Worm (Caenorhabditis elegans): ENCODE data around the gene C06A6.4.

Gene C06A6.4

DNA sequence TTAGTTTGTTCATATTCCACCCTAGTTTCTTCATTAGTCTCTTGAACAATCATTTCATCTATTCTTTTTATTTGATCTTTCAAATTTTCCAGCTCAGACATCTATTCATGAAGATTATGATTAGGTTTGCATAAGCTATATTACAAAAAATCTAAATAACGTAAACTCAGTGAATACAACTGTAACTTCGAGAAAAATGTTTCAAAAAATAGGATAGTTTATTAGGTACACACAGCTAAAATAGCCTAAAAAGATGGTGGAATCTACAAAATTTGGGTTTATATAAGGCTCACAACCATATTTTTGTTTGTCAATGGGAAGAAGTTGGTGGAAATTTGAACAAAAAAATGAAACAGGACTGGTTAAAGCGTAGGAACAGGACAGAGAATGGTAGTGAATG, 16.4 kb downstream of the C06A6.4 start, which contains the start of gene zgpa-1:
zgpa-1 (minus strand) TSS at position 101 of the 400 bp plus-strand sequence.
- TF ChIP-seq pqm-1 (tag; optimal IDR thresholded peaks at IDR 0.05) (no peak), nhr-20 (tag; optimal IDR thresholded peaks at IDR 0.05) (no peak), sox-4 (tag; optimal IDR thresholded peaks at IDR 0.05) (no peak), alr-1 (tag; optimal IDR thresholded peaks at IDR 0.05; ENCODE audit: borderline replicate concordance) (no peak), tlp-1 (tag; optimal IDR thresholded peaks at IDR 0.05) (no peak), lir-3 (tag; optimal IDR thresholded peaks at IDR 0.05; ENCODE audit: poor library complexity) (no peak), aly-2 (tag; optimal IDR thresholded peaks at IDR 0.05) (no peak), sptf-1 (tag; optimal IDR thresholded peaks at IDR 0.05) (no peak), mdl-1 (tag; optimal IDR thresholded peaks at IDR 0.05) (no peak), ceh-88 (GFP tag; IDR thresholded peaks at IDR 0.05) (no peak), C16A3.4 (tag; optimal IDR thresholded peaks at IDR 0.05) (no peak), unc-86 (tag; optimal IDR thresholded peaks at IDR 0.05) (no peak), nhr-11 (tag; optimal IDR thresholded peaks at IDR 0.05) (no peak), nhr-28 (tag; optimal IDR thresholded peaks at IDR 0.05) (no peak), C34B4.2 (tag; optimal IDR thresholded peaks at IDR 0.05) (no peak), nhr-77 (tag; optimal IDR thresholded peaks at IDR 0.05) (no peak), blmp-1 (tag; optimal IDR thresholded peaks at IDR 0.05) (no peak), sup-37 (GFP tag; optimal IDR thresholded peaks at IDR 0.05) (no peak)

DNA sequence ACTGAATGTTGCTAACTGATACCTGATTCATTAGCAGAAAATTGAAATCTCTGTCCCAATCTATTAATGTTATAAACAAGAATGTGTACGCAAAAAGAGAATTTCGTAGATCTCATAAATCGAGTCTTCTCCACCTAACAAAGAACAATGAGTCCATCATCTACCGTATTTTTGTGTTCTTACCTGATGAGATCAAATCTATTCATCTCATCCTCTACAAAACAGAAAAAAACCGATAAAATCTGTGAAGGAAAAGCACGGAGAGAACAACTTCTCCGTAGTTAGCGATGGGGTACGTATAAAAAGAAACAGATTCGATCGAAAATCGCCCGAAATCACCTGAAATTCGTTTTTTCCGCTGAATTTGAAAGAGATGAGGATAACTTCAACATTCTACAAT, 20.5 kb downstream of the C06A6.4 start, which contains the start of gene C33H5.1:
C33H5.1 (plus strand) TSS at position 330 of the 400 bp plus-strand sequence.
- TF ChIP-seq efl-1 (optimal IDR thresholded peaks at IDR 0.05) (no peak), efl-1 (GFP tag; optimal IDR thresholded peaks at IDR 0.05 in 1 of 2) (peak in 1 of 2 experiments; percentile 53), blmp-1 (tag; optimal IDR thresholded peaks at IDR 0.05) (peak; percentile 10), nhr-11 (tag; optimal IDR thresholded peaks at IDR 0.05) (no peak), nhr-76 (tag; optimal IDR thresholded peaks at IDR 0.05) (no peak)

ce11 chrIV:7804740-7805139, 24.4 kb downstream of the C06A6.4 start, which contains the start of gene C33H5.2:
Gene C33H5.2, plus strand, starts transcription at chrIV:7805040.
- TF ChIP-seq vab-15 (tag; optimal IDR thresholded peaks at IDR 0.05) (no peak), nhr-20 (tag; optimal IDR thresholded peaks at IDR 0.05) (no peak), blmp-1 (tag; optimal IDR thresholded peaks at IDR 0.05) (peak; percentile 37), swsn-7 (tag; optimal IDR thresholded peaks at IDR 0.05) (no peak), lir-3 (tag; optimal IDR thresholded peaks at IDR 0.05; ENCODE audit: poor library complexity) (no peak), lsy-2 (tag; optimal IDR thresholded peaks at IDR 0.05) (no peak)

- TF ChIP-seq mab-9 (GFP tag; IDR thresholded peaks at IDR 0.05), result no peak
- TF ChIP-seq rnt-1 (tag; optimal IDR thresholded peaks at IDR 0.05), result no peak
- no peak for TF ChIP-seq nhr-47 (tag; optimal IDR thresholded peaks at IDR 0.05)
- no peak for TF ChIP-seq nhr-71 (tag; optimal IDR thresholded peaks at IDR 0.05)
- no peak for TF ChIP-seq zag-1 (tag; optimal IDR thresholded peaks at IDR 0.05)
- TF ChIP-seq unc-130 (tag; optimal IDR thresholded peaks at IDR 0.05), result no peak
- TF ChIP-seq mep-1 (tag; optimal IDR thresholded peaks at IDR 0.05), result no peak
- TF ChIP-seq lin-15B (tag; optimal IDR thresholded peaks at IDR 0.05), result no peak
- TF ChIP-seq nhr-12 (tag; optimal IDR thresholded peaks at IDR 0.05), result no peak
- no peak for TF ChIP-seq ztf-11 (tag; optimal IDR thresholded peaks at IDR 0.05)
- no peak for TF ChIP-seq ceh-88 (GFP tag; IDR thresholded peaks at IDR 0.05)
- no peak for TF ChIP-seq xbp-1 (tag; optimal IDR thresholded peaks at IDR 0.05)
- no peak for TF ChIP-seq F16B12.6 (tag; optimal IDR thresholded peaks at IDR 0.05)
- TF ChIP-seq unc-62 (GFP tag; optimal IDR thresholded peaks at IDR 0.05), result no peak
- no peak for TF ChIP-seq hlh-4 (tag; optimal IDR thresholded peaks at IDR 0.05)
Observed at ce11 chrIV:7803250-7803649, 25.8 kb downstream of the C06A6.4 start, which contains the start of gene C33H5.16. Gene C33H5.16, minus strand, starts transcription at chrIV:7803350.

All from whole organism, L1 larva.